Worm (Caenorhabditis elegans): Measurements from ENCODE around the gene sru-18.

Gene sru-18

ce11 chrIV:12547824-12548223 lies 45.8 kb downstream of the sru-18 start, which contains the start of gene ipmk-1:
ipmk-1 (plus strand) TSS chrIV:12548124.
- TF ChIP-seq chd-7 (tag; optimal IDR thresholded peaks at IDR 0.05): no peak
- no peak for TF ChIP-seq lir-1 (GFP tag; conservative IDR thresholded peaks at IDR 0.05)
- no peak for TF ChIP-seq ceh-91 (GFP tag; IDR thresholded peaks at IDR 0.05)
- no peak for TF ChIP-seq cebp-2 (GFP tag; IDR thresholded peaks at IDR 0.05)
- TF ChIP-seq lin-40 (tag; optimal IDR thresholded peaks at IDR 0.05): no peak
- no peak for TF ChIP-seq ztf-3 (GFP tag; optimal IDR thresholded peaks at IDR 0.05)

ce11 chrIV:12549014-12549413 lies 47.0 kb downstream of the sru-18 start:
- TF ChIP-seq pha-4 (tag; optimal IDR thresholded peaks at IDR 0.05) (no peak), bed-1 (GFP tag; IDR thresholded peaks at IDR 0.05) (no peak), chd-7 (tag; optimal IDR thresholded peaks at IDR 0.05) (no peak), aptf-2 (GFP tag; conservative IDR thresholded peaks at IDR 0.05) (no peak)

ce11 chrIV:12551944-12552343 lies 49.9 kb downstream of the sru-18 start:
- TF ChIP-seq aptf-3 (GFP tag; IDR thresholded peaks at IDR 0.05): no peak
- TF ChIP-seq zim-3 (tag; optimal IDR thresholded peaks at IDR 0.05): no peak
- no peak for TF ChIP-seq bed-2 (GFP tag; IDR thresholded peaks at IDR 0.05)
- no peak for TF ChIP-seq F57C9.4 (tag; optimal IDR thresholded peaks at IDR 0.05)
- TF ChIP-seq sdz-38 (tag; optimal IDR thresholded peaks at IDR 0.05): no peak
